Worm (Caenorhabditis elegans): ENCODE measurements around the gene ifd-1.

ifd-1 gene

ce11 chrX:8790093-8790492 lies 34.2 kb downstream of the ifd-1 start:
- TF ChIP-seq F13C5.2 (tag; optimal IDR thresholded peaks at IDR 0.05), result no peak
- no peak for TF ChIP-seq ceh-36 (tag; optimal IDR thresholded peaks at IDR 0.05)
- TF ChIP-seq ama-1 (optimal IDR thresholded peaks at IDR 0.05), result no peak
- TF ChIP-seq flt-1 (GFP tag; IDR thresholded peaks at IDR 0.05), result no peak
- no peak for TF ChIP-seq scrt-1 (GFP tag; IDR thresholded peaks at IDR 0.05)
- no peak for TF ChIP-seq sea-1 (GFP tag; conservative IDR thresholded peaks at IDR 0.05)
- TF ChIP-seq pes-1 (GFP tag; IDR thresholded peaks at IDR 0.05), result no peak
- TF ChIP-seq ets-7 (tag; optimal IDR thresholded peaks at IDR 0.05), result no peak
- no peak for TF ChIP-seq tbx-11 (GFP tag; IDR thresholded peaks at IDR 0.05)
- TF ChIP-seq tra-4 (tag; optimal IDR thresholded peaks at IDR 0.05), result no peak
- no peak for TF ChIP-seq hnd-1 (tag; optimal IDR thresholded peaks at IDR 0.05)
- TF ChIP-seq tbx-37 (GFP tag; conservative IDR thresholded peaks at IDR 0.05), result no peak
- no peak for TF ChIP-seq B0310.2 (tag; optimal IDR thresholded peaks at IDR 0.05)
- no peak for TF ChIP-seq aly-1 (tag; optimal IDR thresholded peaks at IDR 0.05)
- TF ChIP-seq hmbx-1 (tag; optimal IDR thresholded peaks at IDR 0.05), result no peak
- TF ChIP-seq hmg-4 (GFP tag; optimal IDR thresholded peaks at IDR 0.05), result no peak
- no peak for TF ChIP-seq ceh-13 (GFP tag; optimal IDR thresholded peaks at IDR 0.05)

ce11 chrX:8789014-8789506 lies 35.2 kb downstream of the ifd-1 start, which contains the start of gene unc-27:
Gene unc-27, plus strand, starts transcription at chrX:8789456.
- TF ChIP-seq hnd-1 (tag; optimal IDR thresholded peaks at IDR 0.05), result no peak

ce11 chrX:8787689-8788222 lies 36.5 kb downstream of the ifd-1 start:
- no peak for TF ChIP-seq hmbx-1 (tag; optimal IDR thresholded peaks at IDR 0.05)
- TF ChIP-seq ceh-36 (tag; optimal IDR thresholded peaks at IDR 0.05), result no peak
- TF ChIP-seq tbx-11 (GFP tag; IDR thresholded peaks at IDR 0.05), result no peak

ce11 chrX:8786687-8787086 lies 37.6 kb downstream of the ifd-1 start:
- TF ChIP-seq flt-1 (GFP tag; IDR thresholded peaks at IDR 0.05) (no peak), ets-7 (tag; optimal IDR thresholded peaks at IDR 0.05) (no peak)

- no peak for TF ChIP-seq ama-1 (optimal IDR thresholded peaks at IDR 0.05)
- TF ChIP-seq tbx-11 (GFP tag; IDR thresholded peaks at IDR 0.05), result no peak
- no peak for TF ChIP-seq ceh-36 (tag; optimal IDR thresholded peaks at IDR 0.05)
- TF ChIP-seq tbx-37 (GFP tag; conservative IDR thresholded peaks at IDR 0.05), result no peak
- TF ChIP-seq hmg-4 (GFP tag; optimal IDR thresholded peaks at IDR 0.05), result no peak
- no peak for TF ChIP-seq hmbx-1 (tag; optimal IDR thresholded peaks at IDR 0.05)
- TF ChIP-seq scrt-1 (GFP tag; IDR thresholded peaks at IDR 0.05), result no peak
- no peak for TF ChIP-seq ceh-13 (GFP tag; optimal IDR thresholded peaks at IDR 0.05)
- no peak for TF ChIP-seq B0310.2 (tag; optimal IDR thresholded peaks at IDR 0.05)
- TF ChIP-seq ets-7 (tag; optimal IDR thresholded peaks at IDR 0.05), result no peak
- TF ChIP-seq sea-1 (GFP tag; conservative IDR thresholded peaks at IDR 0.05), result no peak
- no peak for TF ChIP-seq aly-1 (tag; optimal IDR thresholded peaks at IDR 0.05)
- TF ChIP-seq pes-1 (GFP tag; IDR thresholded peaks at IDR 0.05), result no peak
- TF ChIP-seq tra-4 (tag; optimal IDR thresholded peaks at IDR 0.05), result no peak
- no peak for TF ChIP-seq F13C5.2 (tag; optimal IDR thresholded peaks at IDR 0.05)
- TF ChIP-seq hnd-1 (tag; optimal IDR thresholded peaks at IDR 0.05), result no peak
- no peak for TF ChIP-seq flt-1 (GFP tag; IDR thresholded peaks at IDR 0.05)
These were observed 40.0 kb downstream of the ifd-1 start, which contains the start of gene ZK721.3 for ce11 chrX:8784234-8784633. Gene ZK721.3, plus strand, starts transcription at chrX:8784534.

- no peak for TF ChIP-seq tra-4 (tag; optimal IDR thresholded peaks at IDR 0.05)
- no peak for TF ChIP-seq scrt-1 (GFP tag; IDR thresholded peaks at IDR 0.05)
- no peak for TF ChIP-seq ama-1 (optimal IDR thresholded peaks at IDR 0.05)
- no peak for TF ChIP-seq pes-1 (GFP tag; IDR thresholded peaks at IDR 0.05)
- TF ChIP-seq hmbx-1 (tag; optimal IDR thresholded peaks at IDR 0.05), result no peak
- no peak for TF ChIP-seq hmg-4 (GFP tag; optimal IDR thresholded peaks at IDR 0.05)
- no peak for TF ChIP-seq tbx-11 (GFP tag; IDR thresholded peaks at IDR 0.05)
- TF ChIP-seq ets-7 (tag; optimal IDR thresholded peaks at IDR 0.05), result no peak
- no peak for TF ChIP-seq ceh-36 (tag; optimal IDR thresholded peaks at IDR 0.05)
- TF ChIP-seq aly-1 (tag; optimal IDR thresholded peaks at IDR 0.05), result no peak
- no peak for TF ChIP-seq flt-1 (GFP tag; IDR thresholded peaks at IDR 0.05)
These were observed 45.7 kb downstream of the ifd-1 start, which contains the start of gene ZK721.4 for ce11 chrX:8778558-8778957. Gene ZK721.4, plus strand, starts transcription at chrX:8778858.

Measured in whole organism, early embryonic.